Worm (Caenorhabditis elegans) whole organism, young adult: ENCODE measurements around the gene srh-169.

ENCODE experiments used
- C17E4.6 ChIP-seq: fragments of 200-800 bp; sonication (Bioruptor generic); IDR thresholded peaks from 2 replicates; pipeline ENCODE4 v1.3.6; 2022; ENCODE audit warnings: missing genetic modification reagents, missing genetic modification characterization, missing compliant biosample characterization
- F37B4.10 ChIP-seq: fragments of 200-800 bp; sonication (Bioruptor generic); IDR thresholded peaks from 2 replicates; pipeline ENCODE4 v1.3.6; 2022; ENCODE audit warnings: missing genetic modification characterization, missing compliant biosample characterization
- F57C9.4 ChIP-seq: sonication (generic microtip); optimal IDR thresholded peaks from 2 replicates; lab custom pipeline; 2017; ENCODE audit warnings: mild to moderate bottlenecking, missing genetic modification characterization, missing compliant biosample characterization
- K11D2.4 ChIP-seq: fragments of 200-800 bp; sonication (Bioruptor generic); IDR thresholded peaks from 2 replicates; pipeline ENCODE4 v1.3.6; 2022; ENCODE audit warnings: missing genetic modification reagents, missing genetic modification characterization, missing compliant biosample characterization
- K12H6.12 ChIP-seq: fragments of 200-800 bp; sonication (Bioruptor generic); optimal IDR thresholded peaks from 2 replicates; lab custom pipeline; 2018; ENCODE audit warnings: mild to moderate bottlenecking, missing genetic modification characterization, missing compliant biosample characterization
- Y56A3A.18 ChIP-seq: fragments of 200-800 bp; sonication (Bioruptor generic); IDR thresholded peaks from 2 replicates; pipeline ENCODE4 v1.3.6; 2022; ENCODE audit warnings: missing genetic modification reagents, missing genetic modification characterization, missing compliant biosample characterization
- Y79H2A.3 ChIP-seq: fragments of 200-800 bp; sonication (Bioruptor generic); conservative IDR thresholded peaks from 2 replicates; pipeline ENCODE4 v1.3.6; 2022; ENCODE audit warnings: missing genetic modification reagents, missing genetic modification characterization, missing compliant biosample characterization
- Y95B8A.8 ChIP-seq: fragments of 200-800 bp; sonication (Bioruptor generic); IDR thresholded peaks from 2 replicates; pipeline ENCODE4 v1.3.6; 2022; ENCODE audit warnings: missing genetic modification reagents, missing genetic modification characterization, missing compliant biosample characterization
- ama-1 ChIP-seq, 3 experiments: fragments of 150-350 bp in 1 of 3; sonication (generic microtip) in 2 of 3; optimal IDR thresholded peaks; 2 replicates each; lab custom pipeline; 2014 to 2018; ENCODE audit warnings: missing biosample characterization in 2 of 3, missing genetic modification characterization in 2 of 3, missing genetic modification reagents in 2 of 3
- attf-5 ChIP-seq: fragments of 200-800 bp; sonication (Bioruptor generic); optimal IDR thresholded peaks from 2 replicates; lab custom pipeline; 2018; ENCODE audit warnings: mild to moderate bottlenecking, missing genetic modification characterization, missing compliant biosample characterization
- bed-1 ChIP-seq: fragments of 200-800 bp; sonication (Bioruptor generic); IDR thresholded peaks from 2 replicates; pipeline ENCODE4 v1.3.6; 2022; ENCODE audit warnings: missing genetic modification reagents, missing genetic modification characterization, missing compliant biosample characterization
- bed-2 ChIP-seq: fragments of 200-800 bp; sonication (Bioruptor generic); IDR thresholded peaks from 2 replicates; pipeline ENCODE4 v1.3.6; 2022; ENCODE audit warnings: missing genetic modification reagents, missing genetic modification characterization, missing compliant biosample characterization
- cebp-1 ChIP-seq, 2 experiments: fragments of 200-800 bp in 1 of 2; sonication (Bioruptor generic) in 1 of 2; sonication (generic microtip) in 1 of 2; IDR thresholded peaks in 1 of 2; optimal IDR thresholded peaks in 1 of 2; 2 replicates each; pipeline versions ENCODE4 v1.3.6 to Lab custom; 2017 to 2022; ENCODE audit warnings: missing compliant biosample characterization in 2 of 2, missing genetic modification characterization in 2 of 2, mild to moderate bottlenecking in 1 of 2, missing genetic modification reagents in 1 of 2, moderate library complexity in 1 of 2
- cebp-2 ChIP-seq: fragments of 200-800 bp; sonication (Bioruptor generic); IDR thresholded peaks from 2 replicates; pipeline ENCODE4 v1.3.6; 2022; ENCODE audit warnings: missing genetic modification characterization, missing compliant biosample characterization
- ceh-40 ChIP-seq: fragments of 200-800 bp; sonication (Bioruptor generic); IDR thresholded peaks from 2 replicates; pipeline ENCODE4 v1.3.6; 2022; ENCODE audit warnings: missing genetic modification characterization, missing compliant biosample characterization
- chd-7 ChIP-seq: sonication (generic microtip); optimal IDR thresholded peaks from 2 replicates; lab custom pipeline; 2016; ENCODE audit warnings: mild to moderate bottlenecking, missing genetic modification characterization, moderate library complexity, missing compliant biosample characterization
- die-1 ChIP-seq: sonication (generic microtip); optimal IDR thresholded peaks from 2 replicates; lab custom pipeline; 2016; ENCODE audit warnings: missing genotype, mild to moderate bottlenecking, missing genetic modification characterization, missing compliant biosample characterization
- egrh-3 ChIP-seq: fragments of 200-800 bp; sonication (Bioruptor generic); IDR thresholded peaks from 2 replicates; pipeline ENCODE4 v1.3.6; 2022; ENCODE audit warnings: missing genetic modification reagents, missing genetic modification characterization, missing compliant biosample characterization
- hlh-12 ChIP-seq: sonication (generic microtip); optimal IDR thresholded peaks from 2 replicates; lab custom pipeline; 2016; ENCODE audit warnings: missing genetic modification characterization, missing compliant biosample characterization
- hrde-1 ChIP-seq: sonication (generic microtip); optimal IDR thresholded peaks from 2 replicates; lab custom pipeline; 2016; ENCODE audit warnings: missing genetic modification characterization, mild to moderate bottlenecking, missing compliant biosample characterization, moderate library complexity, missing genotype, missing genetic modification reagents, borderline replicate concordance
- let-526 ChIP-seq: fragments of 200-800 bp; sonication (Bioruptor generic); IDR thresholded peaks from 2 replicates; pipeline ENCODE4 v1.3.6; 2022; ENCODE audit warnings: missing genetic modification reagents, missing genetic modification characterization, missing compliant biosample characterization
- let-607 ChIP-seq, 2 experiments: fragments of 200-800 bp in 1 of 2; sonication (Bioruptor generic) in 1 of 2; sonication (generic microtip) in 1 of 2; optimal IDR thresholded peaks; 2 replicates each; lab custom pipeline; 2016 to 2018; ENCODE audit warnings: mild to moderate bottlenecking in 2 of 2, missing compliant biosample characterization in 2 of 2, missing genetic modification characterization in 2 of 2, moderate library complexity in 2 of 2, missing genotype in 1 of 2
- mxl-1 ChIP-seq: sonication (generic microtip); optimal IDR thresholded peaks from 2 replicates; lab custom pipeline; 2016; ENCODE audit warnings: missing genetic modification characterization, missing compliant biosample characterization
- nfyb-1 ChIP-seq: fragments of 200-800 bp; sonication (Bioruptor generic); IDR thresholded peaks from 2 replicates; pipeline ENCODE4 v1.3.6; 2022; ENCODE audit warnings: missing genetic modification reagents, missing genetic modification characterization, missing compliant biosample characterization
- nhr-80 ChIP-seq: sonication (generic microtip); optimal IDR thresholded peaks from 2 replicates; lab custom pipeline; 2016; ENCODE audit warnings: missing genetic modification characterization, missing compliant biosample characterization
- sea-2 ChIP-seq: fragments of 200-800 bp; sonication (Bioruptor generic); IDR thresholded peaks from 2 replicates; pipeline ENCODE4 v1.3.6; 2022; ENCODE audit warnings: missing genetic modification characterization, missing compliant biosample characterization
- snpc-1.3 ChIP-seq: sonication (generic microtip); optimal IDR thresholded peaks from 2 replicates; lab custom pipeline; 2017; ENCODE audit warnings: missing genetic modification characterization, mild to moderate bottlenecking, missing compliant biosample characterization, antibody characterized with exemption, moderate library complexity, missing genotype, missing genetic modification reagents; ENCODE audit not compliant: insufficient read depth
- sptf-2 ChIP-seq: fragments of 200-800 bp; sonication (Bioruptor generic); optimal IDR thresholded peaks from 2 replicates; lab custom pipeline; 2018; ENCODE audit warnings: mild to moderate bottlenecking, missing genetic modification characterization, missing compliant biosample characterization
- unc-62 ChIP-seq: fragments of 150-350 bp; optimal IDR thresholded peaks from 2 replicates; lab custom pipeline; 2014; ENCODE audit warnings: missing biosample characterization, missing genetic modification reagents, missing genetic modification characterization
- xnd-1 ChIP-seq: sonication (generic microtip); optimal IDR thresholded peaks from 2 replicates; lab custom pipeline; 2016; ENCODE audit warnings: missing genotype, missing genetic modification reagents, missing genetic modification characterization, missing compliant biosample characterization
- ztf-26 ChIP-seq: sonication (generic microtip); optimal IDR thresholded peaks from 2 replicates; lab custom pipeline; 2017; ENCODE audit warnings: missing genetic modification characterization, missing compliant biosample characterization

Gene srh-169

DNA sequence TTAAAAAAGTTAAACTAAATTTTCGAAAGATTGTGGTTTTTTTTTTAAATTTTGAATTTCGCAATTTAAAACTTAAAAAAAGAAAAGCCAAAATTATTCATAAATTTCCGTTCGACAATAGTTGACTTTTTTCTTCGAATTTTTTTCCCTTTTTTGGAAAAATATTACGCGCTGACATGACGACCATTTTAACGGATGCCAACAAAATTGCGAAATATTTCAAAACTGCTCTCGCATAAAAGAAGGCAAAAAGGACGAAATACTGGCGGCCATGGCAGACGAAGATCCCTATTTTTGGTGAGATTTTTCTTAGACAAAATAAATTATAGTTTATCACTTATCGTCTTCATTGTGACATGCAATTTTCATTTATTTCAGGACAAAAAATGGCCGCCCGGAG, 9.1 kb upstream of the srh-169 start:
- no peak for TF ChIP-seq unc-62 (GFP tag; lab: Kevin White, UChicago)
- TF ChIP-seq cebp-1 (GFP tag; IDR thresholded peaks at IDR 0.05; lab: Robert Waterston, UW) = no peak
- TF ChIP-seq cebp-1 (tag; optimal IDR thresholded peaks at IDR 0.05; lab: Kevin White, UChicago) = peak; percentile 91

DNA sequence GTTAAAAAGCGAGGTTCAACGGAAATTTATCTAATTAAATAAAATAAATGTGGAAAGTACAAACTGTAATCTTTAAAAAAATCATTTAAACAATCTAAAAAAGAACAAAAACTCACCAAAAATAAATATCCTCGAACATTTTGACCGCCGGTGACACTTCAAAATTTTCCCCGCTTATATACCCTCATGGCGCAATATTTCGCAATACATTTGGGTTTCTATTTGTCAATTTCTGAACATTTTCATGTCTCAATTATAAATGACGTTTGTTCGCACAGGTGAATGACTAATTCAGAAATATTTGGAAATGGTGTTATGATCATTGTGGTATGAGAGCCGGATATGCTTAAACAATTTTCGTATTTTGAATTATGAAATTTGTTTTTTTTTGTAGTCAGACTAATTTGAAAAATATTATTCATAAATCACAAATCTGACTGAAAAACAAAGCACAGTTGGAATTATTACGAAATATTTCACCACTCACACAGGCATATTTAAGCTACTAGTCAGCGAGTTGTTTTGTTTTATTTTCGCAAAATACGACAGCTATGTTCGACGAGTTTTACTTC, 5.7 kb upstream of the srh-169 start, which contains the start of the genes C49G7.10 and irg-2:
TSS of gene C49G7.10 (minus strand) at position 169 of the 572 bp plus-strand sequence.
TSS of gene irg-2 (plus strand) at position 329 of the 572 bp plus-strand sequence.
- TF ChIP-seq nhr-80 (tag; lab: Kevin White, UChicago) (peak; percentile 30), C17E4.6 (GFP tag; lab: Robert Waterston, UW) (no peak), attf-5 (GFP tag; lab: Kevin White, UChicago) (peak; percentile 35), F57C9.4 (no peak), Y56A3A.18 (GFP tag; lab: Robert Waterston, UW) (no peak), unc-62 (GFP tag; lab: Kevin White, UChicago) (peak; percentile 51), Y79H2A.3 (GFP tag; lab: Robert Waterston, UW) (no peak), cebp-1 (GFP tag; IDR thresholded peaks at IDR 0.05; lab: Robert Waterston, UW) (peak; percentile 98), cebp-1 (tag; optimal IDR thresholded peaks at IDR 0.05; lab: Kevin White, UChicago) (peak; percentile 100), cebp-2 (peak; percentile 85; the same call in 1 of the 2 replicates), die-1 (tag; lab: Kevin White, UChicago) (no peak)

DNA sequence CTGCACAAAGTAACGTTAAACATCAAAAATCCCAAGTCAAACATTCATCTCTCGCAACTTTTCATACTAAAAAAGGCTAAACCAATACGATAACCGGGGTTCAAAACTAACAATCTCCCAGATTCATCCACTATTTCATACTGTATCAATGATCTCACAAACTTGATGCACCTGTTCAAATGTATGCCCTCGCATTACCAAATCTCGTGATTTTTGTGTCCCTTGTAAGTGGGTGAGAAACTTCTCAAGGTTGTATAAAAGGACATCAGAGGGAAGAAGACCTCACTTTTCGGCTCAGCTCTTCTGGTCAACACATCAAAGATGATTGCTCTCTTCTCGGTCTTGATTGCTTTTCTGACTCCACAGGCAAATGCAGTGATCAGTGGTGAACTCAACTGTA, 4.0 kb upstream of the srh-169 start, which contains the start of gene phat-3:
TSS of gene phat-3 (plus strand) at position 301 of the 400 bp plus-strand sequence.
- TF ChIP-seq ztf-26 (tag; lab: Kevin White, UChicago) = no peak
- 0 out of 2 replicates have a peak, but pooled peaks have one; percentile 52 for TF ChIP-seq F37B4.10 (GFP tag; lab: Robert Waterston, UW)
- TF ChIP-seq ama-1 (optimal IDR thresholded peaks at IDR 0.05; lab: Kevin White, UChicago) = no peak
- no peak for TF ChIP-seq ama-1 (GFP tag; optimal IDR thresholded peaks at IDR 0.05; lab: Kevin White, UChicago)
- no peak for TF ChIP-seq sptf-2 (GFP tag; lab: Kevin White, UChicago)
- TF ChIP-seq K12H6.12 = no peak
- TF ChIP-seq let-526 (GFP tag; lab: Robert Waterston, UW) = no peak

DNA sequence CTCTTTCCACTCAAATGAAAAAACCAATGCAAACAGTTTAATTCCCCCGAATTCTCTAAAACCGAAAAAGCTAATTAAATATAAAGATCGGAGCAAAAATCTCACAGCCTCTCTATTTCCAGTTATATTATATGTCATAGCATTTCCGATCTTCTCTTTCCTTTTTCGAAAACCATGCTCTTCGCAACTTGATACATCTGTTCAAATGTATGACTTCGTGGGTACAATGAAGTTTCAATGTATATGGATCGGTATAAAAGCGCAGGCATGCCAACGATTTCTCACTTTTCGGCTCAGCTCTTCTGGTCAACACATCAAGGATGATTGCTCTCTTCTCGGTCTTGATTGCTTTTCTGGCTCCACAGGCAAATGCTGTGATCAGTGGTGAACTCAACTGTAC, 1.5 kb upstream of the srh-169 start, which contains the start of gene phat-7:
TSS of gene phat-7 (plus strand) at position 301 of the 400 bp plus-strand sequence.
- no peak for TF ChIP-seq hlh-12 (tag; lab: Kevin White, UChicago)
- no peak for TF ChIP-seq sea-2 (GFP tag; lab: Robert Waterston, UW)
- TF ChIP-seq egrh-3 = no peak
- no peak for TF ChIP-seq C17E4.6 (GFP tag; lab: Robert Waterston, UW)
- TF ChIP-seq xnd-1 (tag; lab: Kevin White, UChicago) = no peak
- no peak for TF ChIP-seq let-607 (tag; optimal IDR thresholded peaks at IDR 0.05; lab: Kevin White, UChicago)
- no peak for TF ChIP-seq bed-1 (GFP tag; lab: Robert Waterston, UW)
- TF ChIP-seq Y95B8A.8 (GFP tag; lab: Robert Waterston, UW) = no peak
- TF ChIP-seq chd-7 = no peak
- no peak for TF ChIP-seq ceh-40 (GFP tag; lab: Robert Waterston, UW)
- no peak for TF ChIP-seq snpc-1.3 (tag; lab: Kevin White, UChicago)
- TF ChIP-seq mxl-1 (tag; lab: Kevin White, UChicago) = no peak
- TF ChIP-seq K11D2.4 (GFP tag; lab: Robert Waterston, UW) = no peak
- TF ChIP-seq nfyb-1 (GFP tag; lab: Robert Waterston, UW) = no peak
- no peak for TF ChIP-seq ama-1 (optimal IDR thresholded peaks at IDR 0.05; lab: Kevin White, UChicago)
- no peak for TF ChIP-seq ama-1 (GFP tag; optimal IDR thresholded peaks at IDR 0.05; lab: Kevin White, UChicago)
- no peak for TF ChIP-seq bed-2 (GFP tag; lab: Robert Waterston, UW)
- TF ChIP-seq hrde-1 (tag; lab: Kevin White, UChicago) = no peak
